Worm (Caenorhabditis elegans): Measurements from ENCODE around the gene ncs-4.

The ncs-4 gene

DNA sequence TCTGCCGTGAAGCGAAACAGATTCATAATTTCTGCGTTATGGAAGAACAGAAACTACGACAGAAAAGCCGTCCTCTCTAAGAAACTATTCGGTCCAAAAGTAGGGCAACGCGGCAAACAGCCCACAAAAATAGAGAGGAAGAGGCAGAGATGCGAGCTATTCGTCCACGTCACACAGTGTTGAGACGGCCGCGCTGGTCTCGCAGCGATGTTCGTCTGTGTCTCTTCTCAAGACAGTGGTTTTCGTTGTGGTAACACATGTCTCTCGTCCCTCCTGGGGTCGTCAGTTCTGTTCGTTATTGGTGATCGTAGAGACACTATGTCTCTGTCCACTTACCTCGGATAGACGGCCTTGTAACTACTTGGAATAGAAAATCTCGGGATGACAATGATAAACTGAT lies 17.6 kb upstream of the ncs-4 start, which contains the start of gene erd-2.1:
erd-2.1 (minus strand) TSS at position 114 of the 400 bp plus-strand sequence.
- TF ChIP-seq pes-1 (GFP tag; IDR thresholded peaks at IDR 0.05) (no peak), tbx-37 (GFP tag; conservative IDR thresholded peaks at IDR 0.05) (no peak), hmg-4 (GFP tag; optimal IDR thresholded peaks at IDR 0.05) (peak; percentile 59), sea-1 (GFP tag; conservative IDR thresholded peaks at IDR 0.05) (no peak), hmbx-1 (tag; optimal IDR thresholded peaks at IDR 0.05) (no peak), tra-4 (tag; optimal IDR thresholded peaks at IDR 0.05) (no peak), ceh-36 (tag; optimal IDR thresholded peaks at IDR 0.05) (no peak), ama-1 (optimal IDR thresholded peaks at IDR 0.05) (no peak)

ce11 chrX:10160097-10160677 lies 16.1 kb upstream of the ncs-4 start, which contains the start of gene F09B9.4:
Gene F09B9.4, plus strand, starts transcription at chrX:10160627.
- TF ChIP-seq scrt-1 (GFP tag; IDR thresholded peaks at IDR 0.05) (no peak), ets-7 (tag; optimal IDR thresholded peaks at IDR 0.05) (no peak), tbx-11 (GFP tag; IDR thresholded peaks at IDR 0.05) (no peak), tbx-37 (GFP tag; conservative IDR thresholded peaks at IDR 0.05) (no peak), hnd-1 (tag; optimal IDR thresholded peaks at IDR 0.05) (no peak), hmg-4 (GFP tag; optimal IDR thresholded peaks at IDR 0.05) (no peak), F13C5.2 (tag; optimal IDR thresholded peaks at IDR 0.05) (no peak), hmbx-1 (tag; optimal IDR thresholded peaks at IDR 0.05) (no peak), pes-1 (GFP tag; IDR thresholded peaks at IDR 0.05) (no peak), ama-1 (optimal IDR thresholded peaks at IDR 0.05) (no peak), aly-1 (tag; optimal IDR thresholded peaks at IDR 0.05) (no peak), sea-1 (GFP tag; conservative IDR thresholded peaks at IDR 0.05) (no peak), ceh-36 (tag; optimal IDR thresholded peaks at IDR 0.05) (no peak)

- TF ChIP-seq hmbx-1 (tag; optimal IDR thresholded peaks at IDR 0.05) (no peak), hmg-4 (GFP tag; optimal IDR thresholded peaks at IDR 0.05) (no peak), tra-4 (tag; optimal IDR thresholded peaks at IDR 0.05) (no peak), scrt-1 (GFP tag; IDR thresholded peaks at IDR 0.05) (no peak), ets-7 (tag; optimal IDR thresholded peaks at IDR 0.05) (no peak), sea-1 (GFP tag; conservative IDR thresholded peaks at IDR 0.05) (no peak), tbx-11 (GFP tag; IDR thresholded peaks at IDR 0.05) (no peak), ceh-36 (tag; optimal IDR thresholded peaks at IDR 0.05) (no peak), ceh-13 (GFP tag; optimal IDR thresholded peaks at IDR 0.05) (no peak), flt-1 (GFP tag; IDR thresholded peaks at IDR 0.05) (no peak), aly-1 (tag; optimal IDR thresholded peaks at IDR 0.05) (no peak), F13C5.2 (tag; optimal IDR thresholded peaks at IDR 0.05) (no peak), tbx-37 (GFP tag; conservative IDR thresholded peaks at IDR 0.05) (no peak), B0310.2 (tag; optimal IDR thresholded peaks at IDR 0.05) (no peak), ama-1 (optimal IDR thresholded peaks at IDR 0.05) (no peak), hnd-1 (tag; optimal IDR thresholded peaks at IDR 0.05) (no peak), pes-1 (GFP tag; IDR thresholded peaks at IDR 0.05) (no peak)
These were observed 13.8 kb upstream of the ncs-4 start for ce11 chrX:10162476-10162875.

DNA sequence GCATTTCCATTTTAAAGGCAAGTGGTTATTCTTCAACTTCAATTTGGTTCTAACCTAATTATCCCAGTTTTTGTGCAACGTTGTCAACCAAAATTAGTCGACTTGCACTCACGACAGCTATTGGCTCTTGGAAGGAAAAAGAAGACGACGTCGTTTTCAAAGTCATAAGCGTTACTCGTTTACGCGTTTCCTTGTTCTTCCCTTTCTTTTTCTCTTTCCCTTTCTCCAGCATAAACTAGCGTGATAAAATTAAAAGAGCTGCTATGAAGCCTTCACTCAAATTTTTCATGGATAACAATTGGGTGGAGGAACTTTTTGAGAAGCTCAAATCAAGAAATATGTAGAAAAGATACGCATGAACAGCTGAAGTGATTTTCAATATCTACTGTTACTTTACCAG lies 13.1 kb upstream of the ncs-4 start:
- TF ChIP-seq tbx-11 (GFP tag; IDR thresholded peaks at IDR 0.05) (no peak), hmg-4 (GFP tag; optimal IDR thresholded peaks at IDR 0.05) (no peak), tra-4 (tag; optimal IDR thresholded peaks at IDR 0.05) (no peak), tbx-37 (GFP tag; conservative IDR thresholded peaks at IDR 0.05) (no peak), pes-1 (GFP tag; IDR thresholded peaks at IDR 0.05) (no peak), flt-1 (GFP tag; IDR thresholded peaks at IDR 0.05) (no peak), ets-7 (tag; optimal IDR thresholded peaks at IDR 0.05) (no peak), hnd-1 (tag; optimal IDR thresholded peaks at IDR 0.05) (no peak), ceh-36 (tag; optimal IDR thresholded peaks at IDR 0.05) (no peak), ceh-13 (GFP tag; optimal IDR thresholded peaks at IDR 0.05) (no peak), hmbx-1 (tag; optimal IDR thresholded peaks at IDR 0.05) (no peak), scrt-1 (GFP tag; IDR thresholded peaks at IDR 0.05) (no peak), B0310.2 (tag; optimal IDR thresholded peaks at IDR 0.05) (no peak), aly-1 (tag; optimal IDR thresholded peaks at IDR 0.05) (no peak), ama-1 (optimal IDR thresholded peaks at IDR 0.05) (no peak)

ce11 chrX:10167005-10167404 lies 9.3 kb upstream of the ncs-4 start, which contains the start of gene rnp-9:
Gene rnp-9, plus strand, starts transcription at chrX:10167305.
- TF ChIP-seq aly-1 (tag; optimal IDR thresholded peaks at IDR 0.05) = no peak
- TF ChIP-seq tbx-11 (GFP tag; IDR thresholded peaks at IDR 0.05) = no peak
- TF ChIP-seq hmbx-1 (tag; optimal IDR thresholded peaks at IDR 0.05) = no peak
- TF ChIP-seq F13C5.2 (tag; optimal IDR thresholded peaks at IDR 0.05) = no peak
- no peak for TF ChIP-seq tbx-37 (GFP tag; conservative IDR thresholded peaks at IDR 0.05)
- TF ChIP-seq hnd-1 (tag; optimal IDR thresholded peaks at IDR 0.05) = no peak
- no peak for TF ChIP-seq sea-1 (GFP tag; conservative IDR thresholded peaks at IDR 0.05)
- TF ChIP-seq pes-1 (GFP tag; IDR thresholded peaks at IDR 0.05) = no peak
- TF ChIP-seq flt-1 (GFP tag; IDR thresholded peaks at IDR 0.05) = no peak
- no peak for TF ChIP-seq B0310.2 (tag; optimal IDR thresholded peaks at IDR 0.05)
- TF ChIP-seq scrt-1 (GFP tag; IDR thresholded peaks at IDR 0.05) = no peak

DNA sequence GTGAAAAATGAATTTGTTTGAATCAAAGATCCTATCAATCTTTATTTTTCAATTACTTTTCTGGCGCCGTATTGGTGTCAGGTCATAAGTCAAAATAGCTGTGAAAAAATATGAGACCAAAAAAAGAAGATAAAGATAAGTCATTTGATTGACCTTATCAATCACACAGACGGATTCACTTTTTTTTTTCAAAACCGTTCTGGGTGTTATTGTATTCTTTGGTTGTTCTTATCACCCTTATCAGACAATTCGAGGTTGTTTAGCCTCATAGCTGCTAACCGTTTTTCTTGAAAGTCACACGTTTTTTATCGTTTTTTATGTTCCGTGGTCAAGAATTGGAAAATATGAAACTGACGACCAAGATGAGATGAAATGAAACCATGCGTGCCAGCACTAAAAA lies 7.8 kb upstream of the ncs-4 start:
- TF ChIP-seq scrt-1 (GFP tag; IDR thresholded peaks at IDR 0.05) (no peak), F13C5.2 (tag; optimal IDR thresholded peaks at IDR 0.05) (no peak), pes-1 (GFP tag; IDR thresholded peaks at IDR 0.05) (no peak), hnd-1 (tag; optimal IDR thresholded peaks at IDR 0.05) (no peak), tbx-11 (GFP tag; IDR thresholded peaks at IDR 0.05) (no peak), aly-1 (tag; optimal IDR thresholded peaks at IDR 0.05) (no peak), ceh-13 (GFP tag; optimal IDR thresholded peaks at IDR 0.05) (no peak), ceh-36 (tag; optimal IDR thresholded peaks at IDR 0.05) (no peak), hmg-4 (GFP tag; optimal IDR thresholded peaks at IDR 0.05) (no peak), ets-7 (tag; optimal IDR thresholded peaks at IDR 0.05) (no peak), tra-4 (tag; optimal IDR thresholded peaks at IDR 0.05) (no peak), ama-1 (optimal IDR thresholded peaks at IDR 0.05) (no peak), hmbx-1 (tag; optimal IDR thresholded peaks at IDR 0.05) (no peak), tbx-37 (GFP tag; conservative IDR thresholded peaks at IDR 0.05) (no peak), flt-1 (GFP tag; IDR thresholded peaks at IDR 0.05) (no peak), sea-1 (GFP tag; conservative IDR thresholded peaks at IDR 0.05) (no peak), B0310.2 (tag; optimal IDR thresholded peaks at IDR 0.05) (no peak)

- TF ChIP-seq ama-1 (optimal IDR thresholded peaks at IDR 0.05) = no peak
- no peak for TF ChIP-seq flt-1 (GFP tag; IDR thresholded peaks at IDR 0.05)
- TF ChIP-seq B0310.2 (tag; optimal IDR thresholded peaks at IDR 0.05) = no peak
- no peak for TF ChIP-seq tbx-37 (GFP tag; conservative IDR thresholded peaks at IDR 0.05)
- TF ChIP-seq hmbx-1 (tag; optimal IDR thresholded peaks at IDR 0.05) = no peak
- TF ChIP-seq aly-1 (tag; optimal IDR thresholded peaks at IDR 0.05) = no peak
- TF ChIP-seq scrt-1 (GFP tag; IDR thresholded peaks at IDR 0.05) = no peak
- TF ChIP-seq ets-7 (tag; optimal IDR thresholded peaks at IDR 0.05) = no peak
- no peak for TF ChIP-seq tbx-11 (GFP tag; IDR thresholded peaks at IDR 0.05)
- TF ChIP-seq hmg-4 (GFP tag; optimal IDR thresholded peaks at IDR 0.05) = no peak
- TF ChIP-seq ceh-13 (GFP tag; optimal IDR thresholded peaks at IDR 0.05) = no peak
- no peak for TF ChIP-seq tra-4 (tag; optimal IDR thresholded peaks at IDR 0.05)
- TF ChIP-seq hnd-1 (tag; optimal IDR thresholded peaks at IDR 0.05) = no peak
- no peak for TF ChIP-seq sea-1 (GFP tag; conservative IDR thresholded peaks at IDR 0.05)
- TF ChIP-seq ceh-36 (tag; optimal IDR thresholded peaks at IDR 0.05) = no peak
These were observed 5.7 kb upstream of the ncs-4 start for ce11 chrX:10170598-10170997.

All from whole organism, early embryonic.